Worm (Caenorhabditis elegans) whole organism, L4 larva: ENCODE results near the gene W03C9.1.
A peak's percentile ranks its signal among the peaks of the same experiment; 100 is the strongest.

Experiments used
- D1046.2 ChIP-seq: fragments of 200-800 bp; sonication (Bioruptor generic); IDR thresholded peaks from 2 replicates; pipeline ENCODE4 v1.3.6; 2022; ENCODE audit warnings: missing genetic modification characterization, missing compliant biosample characterization
- F26F4.8 ChIP-seq: fragments of 200-800 bp; sonication (Bioruptor generic); conservative IDR thresholded peaks from 2 replicates; pipeline ENCODE4 v1.3.6; 2022; ENCODE audit warnings: missing genetic modification characterization, missing compliant biosample characterization
- F44E2.7 ChIP-seq: fragments of 200-800 bp; sonication (Bioruptor generic); IDR thresholded peaks from 2 replicates; pipeline ENCODE4 v2.1.2; 2022; ENCODE audit warnings: missing genetic modification characterization, missing compliant biosample characterization
- R02D3.7 ChIP-seq: fragments of 150-350 bp; sonication (generic microtip); optimal IDR thresholded peaks from 3 replicates; lab custom pipeline; 2014; ENCODE audit warnings: missing biosample characterization, missing genetic modification characterization
- Y105C5A.15 ChIP-seq: fragments of 200-800 bp; sonication (Bioruptor generic); IDR thresholded peaks from 2 replicates; pipeline ENCODE4 v1.3.6; 2022; ENCODE audit warnings: missing genetic modification characterization, missing compliant biosample characterization
- ZK337.2 ChIP-seq: fragments of 200-800 bp; sonication (Bioruptor generic); IDR thresholded peaks from 2 replicates; pipeline ENCODE4 v1.3.6; 2022; ENCODE audit warnings: missing genetic modification reagents, missing genetic modification characterization, missing compliant biosample characterization
- ZK546.5 ChIP-seq, 2 experiments: sonication (generic microtip); optimal IDR thresholded peaks; 2 replicates each; lab custom pipeline; 2017; ENCODE audit warnings: missing biosample characterization in 2 of 2, missing genetic modification characterization in 2 of 2
- aha-1 ChIP-seq: fragments of 150-350 bp; peaks from one replicate; lab custom pipeline; 2014; ENCODE audit warnings: missing biosample characterization, missing genetic modification characterization
- aly-2 ChIP-seq: sonication (generic microtip); optimal IDR thresholded peaks from 2 replicates; lab custom pipeline; 2018; ENCODE audit warnings: missing biosample characterization, missing genetic modification characterization
- attf-4 ChIP-seq: sonication (generic microtip); optimal IDR thresholded peaks from 3 replicates; lab custom pipeline; 2017; ENCODE audit warnings: missing biosample characterization, missing genetic modification characterization
- ceh-32 ChIP-seq: sonication (generic microtip); optimal IDR thresholded peaks from 2 replicates; lab custom pipeline; 2016; ENCODE audit warnings: mild to moderate bottlenecking, missing genetic modification characterization, missing compliant biosample characterization; ENCODE audit not compliant: poor library complexity
- ceh-44 ChIP-seq: fragments of 200-800 bp; sonication (Bioruptor generic); IDR thresholded peaks from 2 replicates; pipeline ENCODE4 v1.3.6; 2022; ENCODE audit warnings: missing genetic modification reagents, missing genetic modification characterization, missing compliant biosample characterization
- ceh-62 ChIP-seq: sonication (generic microtip); optimal IDR thresholded peaks from 2 replicates; lab custom pipeline; 2017; ENCODE audit warnings: missing biosample characterization, missing genetic modification characterization
- daf-16 ChIP-seq, 3 experiments: sonication (generic microtip); optimal IDR thresholded peaks; 2 replicates each; lab custom pipeline; 2016 to 2017; ENCODE audit warnings: missing genetic modification characterization in 3 of 3, missing genetic modification reagents in 3 of 3, mild to moderate bottlenecking in 2 of 3, missing compliant biosample characterization in 2 of 3, missing biosample characterization in 1 of 3, moderate library complexity in 1 of 3
- daf-19 ChIP-seq: fragments of 200-800 bp; sonication (Bioruptor generic); conservative IDR thresholded peaks from 2 replicates; pipeline ENCODE4 v1.3.6; 2022; ENCODE audit warnings: missing genetic modification characterization, missing compliant biosample characterization
- daf-8 ChIP-seq: fragments of 200-800 bp; sonication (Bioruptor generic); IDR thresholded peaks from 2 replicates; pipeline ENCODE4 v1.3.6; 2022; ENCODE audit warnings: missing genetic modification characterization, missing compliant biosample characterization
- dmd-6 ChIP-seq: fragments of 200-800 bp; sonication (Bioruptor generic); IDR thresholded peaks from 2 replicates; pipeline ENCODE4 v1.3.6; 2022; ENCODE audit warnings: missing genetic modification reagents, missing genetic modification characterization, missing compliant biosample characterization
- dmd-8 ChIP-seq: fragments of 200-800 bp; sonication (Bioruptor generic); IDR thresholded peaks from 2 replicates; pipeline ENCODE4 v1.3.6; 2022; ENCODE audit warnings: missing genetic modification characterization, missing compliant biosample characterization
- dmd-9 ChIP-seq: fragments of 200-800 bp; sonication (Bioruptor generic); IDR thresholded peaks from 2 replicates; pipeline ENCODE4 v1.3.6; 2022; ENCODE audit warnings: missing genetic modification reagents, missing genetic modification characterization, missing compliant biosample characterization
- dpl-1 ChIP-seq: fragments of 150-350 bp; optimal IDR thresholded peaks from 2 replicates; lab custom pipeline; 2014; ENCODE audit warnings: missing biosample characterization, missing genetic modification reagents, missing genetic modification characterization
- duxl-1 ChIP-seq: sonication (generic microtip); optimal IDR thresholded peaks from 2 replicates; lab custom pipeline; 2016; ENCODE audit warnings: mild to moderate bottlenecking, missing genetic modification characterization, moderate library complexity, missing compliant biosample characterization; ENCODE audit not compliant: poor library complexity
- egl-27 ChIP-seq: sonication (generic microtip); optimal IDR thresholded peaks from 3 replicates; lab custom pipeline; 2017; ENCODE audit warnings: missing biosample characterization, missing genetic modification reagents, missing genetic modification characterization
- gei-8 ChIP-seq: fragments of 200-800 bp; sonication (Bioruptor generic); optimal IDR thresholded peaks from 2 replicates; lab custom pipeline; 2018; ENCODE audit warnings: mild to moderate bottlenecking, missing genetic modification characterization, missing compliant biosample characterization
- hlh-30 ChIP-seq: sonication (generic microtip); optimal IDR thresholded peaks from 2 replicates; lab custom pipeline; 2017; ENCODE audit warnings: antibody characterized with exemption, mild to moderate bottlenecking, missing genetic modification characterization, missing compliant biosample characterization; ENCODE audit not compliant: insufficient read depth
- lin-1 ChIP-seq: fragments of 200-800 bp; sonication (Bioruptor generic); IDR thresholded peaks from 2 replicates; pipeline ENCODE4 v1.3.6; 2022; ENCODE audit warnings: missing genetic modification reagents, missing genetic modification characterization, missing compliant biosample characterization
- lir-3 ChIP-seq: sonication (generic microtip); optimal IDR thresholded peaks from 2 replicates; lab custom pipeline; 2016; ENCODE audit warnings: mild to moderate bottlenecking, missing genetic modification characterization, missing compliant biosample characterization
- lsy-2 ChIP-seq, 2 experiments: fragments of 150-350 bp in 1 of 2; sonication (generic microtip) in 1 of 2; optimal IDR thresholded peaks; 2 replicates each; lab custom pipeline; 2014 to 2017; ENCODE audit warnings: missing biosample characterization in 2 of 2, missing genetic modification characterization in 2 of 2
- madf-5 ChIP-seq, 2 experiments: fragments of 200-800 bp; sonication (Bioruptor generic); IDR thresholded peaks; 2 replicates each; pipeline ENCODE4 v1.3.6; 2022; ENCODE audit warnings: missing compliant biosample characterization in 2 of 2, missing genetic modification characterization in 2 of 2
- madf-9 ChIP-seq: fragments of 200-800 bp; sonication (Bioruptor generic); conservative IDR thresholded peaks from 2 replicates; pipeline ENCODE4 v1.3.6; 2022; ENCODE audit warnings: missing genetic modification reagents, missing genetic modification characterization, missing compliant biosample characterization
- mep-1 ChIP-seq: fragments of 150-350 bp; sonication (generic microtip); optimal IDR thresholded peaks from 3 replicates; lab custom pipeline; 2014; ENCODE audit warnings: missing biosample characterization, missing genetic modification characterization
- mxl-2 ChIP-seq: fragments of 200-800 bp; sonication (Bioruptor generic); conservative IDR thresholded peaks from 2 replicates; pipeline ENCODE4 v1.3.6; 2022; ENCODE audit warnings: missing genetic modification reagents, missing genetic modification characterization, missing compliant biosample characterization
- mxl-3 ChIP-seq: fragments of 200-800 bp; sonication (Bioruptor generic); optimal IDR thresholded peaks from 2 replicates; lab custom pipeline; 2018; ENCODE audit warnings: mild to moderate bottlenecking, missing genetic modification characterization, missing compliant biosample characterization
- nhr-10 ChIP-seq: fragments of 150-350 bp; optimal IDR thresholded peaks from 2 replicates; lab custom pipeline; 2014; ENCODE audit warnings: missing biosample characterization, missing genetic modification characterization
- nhr-111 ChIP-seq: fragments of 200-800 bp; sonication (Bioruptor generic); optimal IDR thresholded peaks from 2 replicates; lab custom pipeline; 2018; ENCODE audit warnings: mild to moderate bottlenecking, missing genetic modification characterization, missing compliant biosample characterization
- nhr-237 ChIP-seq: sonication (generic microtip); optimal IDR thresholded peaks from 2 replicates; lab custom pipeline; 2017; ENCODE audit warnings: missing biosample characterization, missing genetic modification characterization
- nhr-28 ChIP-seq: fragments of 150-350 bp; optimal IDR thresholded peaks from 2 replicates; lab custom pipeline; 2014; ENCODE audit warnings: missing biosample characterization, missing genetic modification characterization
- nhr-41 ChIP-seq: fragments of 200-800 bp; sonication (Bioruptor generic); IDR thresholded peaks from 2 replicates; pipeline ENCODE4 v1.3.6; 2022; ENCODE audit warnings: missing genetic modification reagents, missing genetic modification characterization, missing compliant biosample characterization
- nhr-48 ChIP-seq: sonication (generic microtip); optimal IDR thresholded peaks from 2 replicates; lab custom pipeline; 2016; ENCODE audit warnings: mild to moderate bottlenecking, missing genetic modification characterization, missing compliant biosample characterization
- nhr-6 ChIP-seq: fragments of 150-350 bp; optimal IDR thresholded peaks from 2 replicates; lab custom pipeline; 2014; ENCODE audit warnings: missing biosample characterization, missing genetic modification characterization
- nhr-76 ChIP-seq: fragments of 150-350 bp; optimal IDR thresholded peaks from 2 replicates; lab custom pipeline; 2014; ENCODE audit warnings: missing biosample characterization, missing genetic modification characterization
- pha-4 ChIP-seq, 2 experiments: fragments of 150-350 bp in 1 of 2; fragments of 200-800 bp in 1 of 2; sonication (Bioruptor generic) in 1 of 2; IDR thresholded peaks in 1 of 2; optimal IDR thresholded peaks in 1 of 2; 2 replicates each; pipeline versions ENCODE4 v1.3.6 to Lab custom; 2014 to 2022; ENCODE audit warnings: missing genetic modification characterization in 2 of 2, missing genetic modification reagents in 2 of 2, missing biosample characterization in 1 of 2, missing compliant biosample characterization in 1 of 2
- php-3 ChIP-seq: fragments of 200-800 bp; sonication (Bioruptor generic); IDR thresholded peaks from 2 replicates; pipeline ENCODE4 v1.3.6; 2022; ENCODE audit warnings: missing genetic modification reagents, missing genetic modification characterization, missing compliant biosample characterization
- pqm-1 ChIP-seq: sonication (generic microtip); optimal IDR thresholded peaks from 2 replicates; lab custom pipeline; 2017; ENCODE audit warnings: missing biosample characterization, missing genetic modification characterization
- rbr-2 ChIP-seq: sonication (generic microtip); optimal IDR thresholded peaks from 2 replicates; lab custom pipeline; 2016; ENCODE audit warnings: missing genotype, missing genetic modification characterization, missing compliant biosample characterization
- sdz-12 ChIP-seq: fragments of 200-800 bp; sonication (Bioruptor generic); optimal IDR thresholded peaks from 2 replicates; lab custom pipeline; 2018; ENCODE audit warnings: mild to moderate bottlenecking, missing genetic modification characterization, missing compliant biosample characterization
- tag-97 ChIP-seq: fragments of 200-800 bp; sonication (Bioruptor generic); IDR thresholded peaks from 2 replicates; pipeline ENCODE4 v1.3.6; 2022; ENCODE audit warnings: missing genetic modification characterization, missing compliant biosample characterization
- tra-1 ChIP-seq: fragments of 200-800 bp; sonication (Bioruptor generic); IDR thresholded peaks from 2 replicates; pipeline ENCODE4 v1.3.6; 2022; ENCODE audit warnings: missing genetic modification reagents, missing genetic modification characterization, missing compliant biosample characterization
- unc-39 ChIP-seq: sonication (generic microtip); optimal IDR thresholded peaks from 2 replicates; lab custom pipeline; 2017; ENCODE audit warnings: missing biosample characterization, missing genetic modification characterization
- vab-7 ChIP-seq: fragments of 200-800 bp; sonication (Bioruptor generic); IDR thresholded peaks from 2 replicates; pipeline ENCODE4 v1.3.6; 2022; ENCODE audit warnings: missing genetic modification reagents, missing genetic modification characterization, missing compliant biosample characterization
- zag-1 ChIP-seq: fragments of 150-350 bp; optimal IDR thresholded peaks from 2 replicates; lab custom pipeline; 2014; ENCODE audit warnings: missing biosample characterization, missing genetic modification characterization
- ztf-11 ChIP-seq: fragments of 150-350 bp; optimal IDR thresholded peaks from 2 replicates; lab custom pipeline; 2014; ENCODE audit warnings: missing biosample characterization, missing genetic modification characterization

W03C9.1 gene

DNA sequence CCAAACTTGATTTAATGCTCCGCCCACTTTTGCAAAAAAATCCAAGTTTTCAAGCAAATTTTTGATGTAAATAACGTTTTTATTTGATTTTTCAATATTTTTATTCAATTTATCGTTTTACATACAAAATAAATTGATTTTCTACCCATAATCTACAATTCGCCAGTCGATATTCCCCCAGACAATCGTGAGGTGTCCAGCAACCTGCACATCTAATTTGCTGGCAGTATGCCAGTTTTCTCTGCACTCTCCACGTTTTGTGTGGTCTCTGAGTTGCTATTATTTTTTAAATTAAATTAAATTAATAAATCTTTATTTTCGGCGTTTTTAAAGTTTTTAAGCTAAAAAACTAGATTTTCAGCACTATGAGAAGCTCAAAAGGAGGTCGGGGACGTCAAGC, 18.2 kb upstream of the W03C9.1 start (continued):
- peak; percentile 75; the same call in 1 of the 2 replicates for TF ChIP-seq madf-9
- TF ChIP-seq nhr-111: no peak
- peak; percentile 82 for TF ChIP-seq vab-7
- TF ChIP-seq sdz-12: peak; percentile 93
- no peak for TF ChIP-seq aly-2
- peak; percentile 75; the same call in 1 of the 2 replicates for TF ChIP-seq D1046.2 (GFP tag; lab: Robert Waterston, UW)
- TF ChIP-seq F44E2.7 (GFP tag; lab: Robert Waterston, UW): no peak
- TF ChIP-seq nhr-10: no peak
- TF ChIP-seq mep-1 (tag; lab: Kevin White, UChicago): peak; percentile 95
- TF ChIP-seq dmd-9 (GFP tag; lab: Robert Waterston, UW): peak; percentile 84
- no peak for TF ChIP-seq mxl-2
- no peak for TF ChIP-seq zag-1 (tag; lab: Kevin White, UChicago)
- TF ChIP-seq egl-27 (tag; lab: Kevin White, UChicago): no peak
- no peak for TF ChIP-seq mxl-3
- no peak for TF ChIP-seq F26F4.8 (GFP tag; lab: Robert Waterston, UW)
- TF ChIP-seq nhr-48: peak; percentile 63
- no peak for TF ChIP-seq R02D3.7 (tag; lab: Kevin White, UChicago)
- TF ChIP-seq lir-3 (tag; lab: Kevin White, UChicago): peak; percentile 72
- TF ChIP-seq nhr-237 (tag; lab: Kevin White, UChicago): no peak
- no peak for TF ChIP-seq tag-97
- TF ChIP-seq duxl-1 (tag; lab: Kevin White, UChicago): peak; percentile 76
- TF ChIP-seq ceh-32 (tag; lab: Kevin White, UChicago): peak; percentile 35
- TF ChIP-seq php-3 (GFP tag; lab: Robert Waterston, UW): no peak
- peak in 1 of 2 experiments; percentile 64; a peak in 1 of 4 replicates for TF ChIP-seq madf-5 (GFP tag; IDR thresholded peaks at IDR 0.05; lab: Robert Waterston, UW)
- no peak for TF ChIP-seq dmd-8
- no peak; the same call in 1 of the 2 replicates for TF ChIP-seq dmd-6 (GFP tag; lab: Robert Waterston, UW)
- TF ChIP-seq lin-1: peak; percentile 69; the same call in 1 of the 2 replicates
- TF ChIP-seq nhr-6: peak; percentile 33
- peak; percentile 83; the same call in 1 of the 2 replicates for TF ChIP-seq ZK337.2 (GFP tag; lab: Robert Waterston, UW)
- peak; percentile 90 for TF ChIP-seq rbr-2 (tag; lab: Kevin White, UChicago)
- peak; percentile 80 to 96 for TF ChIP-seq lsy-2 (tag; optimal IDR thresholded peaks at IDR 0.05; lab: Kevin White, UChicago)
- peak; percentile 86 for TF ChIP-seq dpl-1 (GFP tag; lab: Kevin White, UChicago)
- TF ChIP-seq ZK546.5 (tag; optimal IDR thresholded peaks at IDR 0.05; lab: Kevin White, UChicago): peak; percentile 96 to 97
- peak; percentile 72 for TF ChIP-seq ceh-44
- TF ChIP-seq daf-8 (GFP tag; lab: Robert Waterston, UW): no peak
- TF ChIP-seq Y105C5A.15 (GFP tag; lab: Robert Waterston, UW): 0 out of 2 replicates have a peak, but pooled peaks have one; percentile 26
- no peak for TF ChIP-seq attf-4 (tag; lab: Kevin White, UChicago)
- no peak for TF ChIP-seq ceh-62 (tag; lab: Kevin White, UChicago)
- TF ChIP-seq nhr-28: peak; percentile 58
- no peak for TF ChIP-seq daf-19 (GFP tag; lab: Robert Waterston, UW)
- TF ChIP-seq tra-1 (GFP tag; lab: Robert Waterston, UW): peak; percentile 82
- peak; percentile 36 to 58 for TF ChIP-seq daf-16 (GFP tag; optimal IDR thresholded peaks at IDR 0.05; lab: Kevin White, UChicago)
- TF ChIP-seq daf-16 (tag; optimal IDR thresholded peaks at IDR 0.05; lab: Kevin White, UChicago): peak; percentile 69
- no peak for TF ChIP-seq unc-39 (tag; lab: Kevin White, UChicago)
- peak; percentile 80; the same call in 1 of the 2 replicates for TF ChIP-seq pha-4 (GFP tag; IDR thresholded peaks at IDR 0.05; lab: Robert Waterston, UW)
- peak; percentile 79 for TF ChIP-seq pha-4 (tag; optimal IDR thresholded peaks at IDR 0.05; lab: Kevin White, UChicago)
- peak; percentile 98 for TF ChIP-seq aha-1 (tag; lab: Kevin White, UChicago)
- no peak for TF ChIP-seq gei-8 (GFP tag; lab: Kevin White, UChicago)
- peak; percentile 72 for TF ChIP-seq hlh-30 (tag; lab: Kevin White, UChicago)
- TF ChIP-seq nhr-41 (GFP tag; lab: Robert Waterston, UW): 0 out of 2 replicates have a peak, but pooled peaks have one; percentile 19
- no peak for TF ChIP-seq ztf-11 (tag; lab: Kevin White, UChicago)
- TF ChIP-seq nhr-76 (tag; lab: Kevin White, UChicago): no peak
- no peak for TF ChIP-seq pqm-1 (tag; lab: Kevin White, UChicago)
